Fruit fly (Drosophila melanogaster) whole organism, embryonic: ENCODE data around the gene mAChR-C.
A peak's percentile ranks its signal among the peaks of the same experiment; 100 is the strongest.

Experiments used
- Atf3 ChIP-seq: fragments of 200-800 bp; sonication (Bioruptor generic); optimal IDR thresholded peaks from 3 replicates; lab custom pipeline; 2016; ENCODE audit warnings: missing biosample characterization, missing genetic modification characterization
- CG10274 ChIP-seq: fragments of 200-800 bp; sonication (Bioruptor generic); optimal IDR thresholded peaks from 3 replicates; lab custom pipeline; 2017; ENCODE audit warnings: missing biosample characterization, mild to moderate bottlenecking, missing genetic modification characterization
- CG10431 ChIP-seq: fragments of 200-800 bp; sonication (Bioruptor generic); optimal IDR thresholded peaks from 3 replicates; lab custom pipeline; 2018; ENCODE audit warnings: missing biosample characterization, mild to moderate bottlenecking, missing genetic modification characterization
- CG10959 ChIP-seq: fragments of 200-800 bp; sonication (Bioruptor generic); IDR thresholded peaks from 2 replicates; pipeline ENCODE4 v1.3.6; 2022; ENCODE audit warnings: missing biosample characterization, missing genetic modification characterization
- CG13123 ChIP-seq: fragments of 200-800 bp; sonication (Bioruptor generic); optimal IDR thresholded peaks from 2 replicates; lab custom pipeline; 2016; ENCODE audit warnings: missing biosample characterization, missing genetic modification characterization
- CG13296 ChIP-seq: fragments of 200-800 bp; sonication (Bioruptor generic); optimal IDR thresholded peaks from 3 replicates; lab custom pipeline; 2018; ENCODE audit warnings: missing biosample characterization, mild to moderate bottlenecking, missing genetic modification characterization
- CG15011 ChIP-seq: fragments of 200-800 bp; sonication (Bioruptor generic); optimal IDR thresholded peaks from 3 replicates; lab custom pipeline; 2018; ENCODE audit warnings: missing biosample characterization, mild to moderate bottlenecking, missing genetic modification characterization
- CG1602 ChIP-seq: fragments of 200-800 bp; sonication (Bioruptor generic); optimal IDR thresholded peaks from 3 replicates; lab custom pipeline; 2016; ENCODE audit warnings: missing biosample characterization, missing genetic modification characterization
- CG16813 ChIP-seq: fragments of 200-800 bp; sonication (Bioruptor generic); IDR thresholded peaks from 3 replicates; pipeline ENCODE4 v1.3.6; 2022; ENCODE audit warnings: missing biosample characterization, missing genetic modification characterization; ENCODE audit not compliant: partially characterized antibody
- CG1792 ChIP-seq: fragments of 200-800 bp; sonication (Bioruptor generic); optimal IDR thresholded peaks from 2 replicates; lab custom pipeline; 2016; ENCODE audit warnings: missing biosample characterization, missing genetic modification characterization
- CG2202 ChIP-seq: fragments of 200-800 bp; sonication (Bioruptor generic); optimal IDR thresholded peaks from 2 replicates; lab custom pipeline; 2018; ENCODE audit warnings: missing biosample characterization, mild to moderate bottlenecking, missing genetic modification characterization
- CG3065 ChIP-seq: fragments of 200-800 bp; sonication (Bioruptor generic); optimal IDR thresholded peaks from 2 replicates; lab custom pipeline; 2016; ENCODE audit warnings: missing biosample characterization, missing genetic modification characterization
- CG3163 ChIP-seq: fragments of 200-800 bp; sonication (Bioruptor generic); optimal IDR thresholded peaks from 3 replicates; lab custom pipeline; 2016; ENCODE audit warnings: missing biosample characterization, missing genetic modification characterization
- CG33557 ChIP-seq: fragments of 200-800 bp; sonication (Bioruptor generic); optimal IDR thresholded peaks from 2 replicates; lab custom pipeline; 2019; ENCODE audit warnings: missing biosample characterization, mild to moderate bottlenecking, missing genetic modification characterization, moderate library complexity
- CG3995 ChIP-seq: fragments of 200-800 bp; sonication (Bioruptor generic); optimal IDR thresholded peaks from 3 replicates; lab custom pipeline; 2016; ENCODE audit warnings: missing biosample characterization, missing genetic modification characterization
- CG4282 ChIP-seq: fragments of 200-800 bp; sonication (Bioruptor generic); optimal IDR thresholded peaks from 2 replicates; lab custom pipeline; 2016; ENCODE audit warnings: missing biosample characterization, missing genetic modification characterization
- CG5180 ChIP-seq: fragments of 200-800 bp; sonication (Bioruptor generic); optimal IDR thresholded peaks from 3 replicates; lab custom pipeline; 2017; ENCODE audit warnings: missing biosample characterization, missing genetic modification characterization, mild to moderate bottlenecking, moderate library complexity, missing genetic modification reagents
- CG7963 ChIP-seq: fragments of 200-800 bp; sonication (Bioruptor generic); IDR thresholded peaks from 3 replicates; pipeline ENCODE4 v1.3.6; 2022; ENCODE audit warnings: missing biosample characterization, missing genetic modification characterization; ENCODE audit not compliant: partially characterized antibody
- CG9876 ChIP-seq: fragments of 200-800 bp; sonication (Bioruptor generic); optimal IDR thresholded peaks from 2 replicates; lab custom pipeline; 2016; ENCODE audit warnings: missing biosample characterization, missing genetic modification characterization
- Camta ChIP-seq: fragments of 200-800 bp; sonication (Bioruptor generic); optimal IDR thresholded peaks from 2 replicates; lab custom pipeline; 2016; ENCODE audit warnings: missing biosample characterization, missing genetic modification characterization
- CkIIα-i1 ChIP-seq: fragments of 200-800 bp; sonication (Bioruptor generic); IDR thresholded peaks from 2 replicates; pipeline ENCODE4 v1.3.6; 2022; ENCODE audit warnings: missing biosample characterization, missing genetic modification characterization
- CoRest ChIP-seq: fragments of 200-800 bp; sonication (Bioruptor generic); optimal IDR thresholded peaks from 3 replicates; lab custom pipeline; 2018; ENCODE audit warnings: missing biosample characterization, mild to moderate bottlenecking, missing genetic modification characterization, moderate library complexity
- Dip3 ChIP-seq: fragments of 200-800 bp; sonication (Bioruptor generic); optimal IDR thresholded peaks from 3 replicates; lab custom pipeline; 2016; ENCODE audit warnings: missing biosample characterization, missing genetic modification characterization
- Doc3 ChIP-seq: fragments of 200-800 bp; sonication (Bioruptor generic); IDR thresholded peaks from 3 replicates; pipeline ENCODE4 v1.3.6; 2022; ENCODE audit warnings: missing biosample characterization, missing genetic modification characterization; ENCODE audit not compliant: partially characterized antibody
- E2f1 ChIP-seq: fragments of 200-800 bp; sonication (Bioruptor generic); IDR thresholded peaks from 2 replicates; pipeline ENCODE4 v1.3.6; 2022; ENCODE audit warnings: missing biosample characterization, missing genetic modification characterization
- HLH4C ChIP-seq: fragments of 200-800 bp; sonication (Bioruptor generic); IDR thresholded peaks from 3 replicates; pipeline ENCODE4 v1.3.6; 2022; ENCODE audit warnings: missing biosample characterization, missing genetic modification characterization; ENCODE audit not compliant: partially characterized antibody
- Hey ChIP-seq: fragments of 200-800 bp; sonication (Bioruptor generic); optimal IDR thresholded peaks from 3 replicates; lab custom pipeline; 2018; ENCODE audit warnings: missing biosample characterization, mild to moderate bottlenecking, missing genetic modification characterization
- Hr3 ChIP-seq: fragments of 200-800 bp; sonication (Bioruptor generic); optimal IDR thresholded peaks from 3 replicates; lab custom pipeline; 2016; ENCODE audit warnings: missing biosample characterization, missing genetic modification characterization
- MESR4 ChIP-seq: fragments of 200-800 bp; sonication (Bioruptor generic); optimal IDR thresholded peaks from 2 replicates; lab custom pipeline; 2018; ENCODE audit warnings: missing biosample characterization, mild to moderate bottlenecking, missing genetic modification characterization, moderate library complexity
- Med ChIP-seq: fragments of 200-800 bp; sonication (Bioruptor generic); peaks from one replicate; lab custom pipeline; 2016; ENCODE audit warnings: missing biosample characterization, missing genetic modification characterization, mild to moderate bottlenecking, inconsistent platforms, moderate library complexity
- TFAM ChIP-seq: fragments of 200-800 bp; sonication (Bioruptor generic); optimal IDR thresholded peaks from 2 replicates; lab custom pipeline; 2017; ENCODE audit warnings: missing biosample characterization, missing genetic modification characterization, inconsistent platforms
- ap ChIP-seq: fragments of 200-800 bp; sonication (Bioruptor generic); IDR thresholded peaks from 2 replicates; pipeline ENCODE4 v1.3.6; 2022; ENCODE audit warnings: missing biosample characterization, missing genetic modification characterization
- ci ChIP-seq: fragments of 200-800 bp; sonication (Bioruptor generic); IDR thresholded peaks from 3 replicates; pipeline ENCODE4 v1.3.6; 2022; ENCODE audit warnings: missing biosample characterization, missing genetic modification characterization
- crp ChIP-seq, 2 experiments: fragments of 200-800 bp; sonication (Bioruptor generic); optimal IDR thresholded peaks; 2 replicates in 1 of 2; 3 replicates in 1 of 2; lab custom pipeline; 2017; ENCODE audit warnings: missing biosample characterization in 2 of 2, missing genetic modification characterization in 2 of 2, mild to moderate bottlenecking in 1 of 2, moderate library complexity in 1 of 2
- dan ChIP-seq: fragments of 200-800 bp; sonication (Bioruptor generic); IDR thresholded peaks from 2 replicates; pipeline ENCODE4 v1.3.6; 2022; ENCODE audit warnings: missing biosample characterization, missing genetic modification characterization
- fd96Cb ChIP-seq: fragments of 200-800 bp; sonication (Bioruptor generic); optimal IDR thresholded peaks from 2 replicates; lab custom pipeline; 2018; ENCODE audit warnings: missing biosample characterization, mild to moderate bottlenecking, missing genetic modification characterization, moderate library complexity
- ftz-f1 ChIP-seq: fragments of 200-800 bp; sonication (Bioruptor generic); optimal IDR thresholded peaks from 2 replicates; lab custom pipeline; 2016; ENCODE audit warnings: missing biosample characterization, missing genetic modification characterization
- gem ChIP-seq: fragments of 200-800 bp; sonication (Bioruptor generic); optimal IDR thresholded peaks from 2 replicates; lab custom pipeline; 2019; ENCODE audit warnings: missing biosample characterization, mild to moderate bottlenecking, missing genetic modification characterization, moderate library complexity
- her ChIP-seq: fragments of 200-800 bp; sonication (Bioruptor generic); optimal IDR thresholded peaks from 2 replicates; lab custom pipeline; 2016; ENCODE audit warnings: missing biosample characterization, missing genetic modification characterization
- insv ChIP-seq, 2 experiments: fragments of 200-800 bp; sonication (Bioruptor generic); optimal IDR thresholded peaks; 3 replicates each; lab custom pipeline; 2016 to 2018; ENCODE audit warnings: missing biosample characterization in 2 of 2, missing genetic modification characterization in 2 of 2
- lbe ChIP-seq: fragments of 200-800 bp; sonication (Bioruptor generic); optimal IDR thresholded peaks from 2 replicates; lab custom pipeline; 2016; ENCODE audit warnings: missing biosample characterization, mild to moderate bottlenecking, missing genetic modification characterization
- lov ChIP-seq, 2 experiments: fragments of 200-800 bp in 1 of 2; fragments of >200 bp in 1 of 2; sonication (Bioruptor generic) in 1 of 2; IDR thresholded peaks in 1 of 2; optimal IDR thresholded peaks in 1 of 2; 2 replicates in 1 of 2; 3 replicates in 1 of 2; pipeline versions ENCODE4 v1.3.6 to Lab custom; 2017 to 2022; ENCODE audit warnings: missing biosample characterization in 1 of 2, missing genetic modification characterization in 1 of 2
- luna ChIP-seq: fragments of 200-800 bp; sonication (Bioruptor generic); optimal IDR thresholded peaks from 2 replicates; lab custom pipeline; 2016; ENCODE audit warnings: missing biosample characterization, missing genetic modification characterization
- onecut ChIP-seq: fragments of 200-800 bp; sonication (Bioruptor generic); IDR thresholded peaks from 2 replicates; pipeline ENCODE4 v1.3.6; 2022; ENCODE audit warnings: missing biosample characterization, missing genetic modification characterization
- otp ChIP-seq: fragments of 200-800 bp; sonication (Bioruptor generic); IDR thresholded peaks from 3 replicates; pipeline ENCODE4, ENCODE4 v1.3.6; 2022; ENCODE audit warnings: missing biosample characterization, missing genetic modification characterization
- peb ChIP-seq: fragments of 200-800 bp; sonication (Bioruptor generic); IDR thresholded peaks from 2 replicates; pipeline ENCODE4 v1.3.6; 2022; ENCODE audit warnings: missing biosample characterization, missing genetic modification characterization
- pros ChIP-seq: fragments of 200-800 bp; sonication (Bioruptor generic); optimal IDR thresholded peaks from 3 replicates; lab custom pipeline; 2019; ENCODE audit warnings: missing biosample characterization, mild to moderate bottlenecking, missing genetic modification characterization, moderate library complexity
- ro ChIP-seq: fragments of 200-800 bp; sonication (Bioruptor generic); IDR thresholded peaks from 2 replicates; pipeline ENCODE4 v1.3.6; 2022; ENCODE audit warnings: missing biosample characterization, missing genetic modification characterization
- tgo ChIP-seq: fragments of 200-800 bp; sonication (Bioruptor generic); IDR thresholded peaks from 3 replicates; pipeline ENCODE4 v1.3.6; 2022; ENCODE audit warnings: missing biosample characterization, missing genetic modification characterization
- tio ChIP-seq: fragments of 200-800 bp; sonication (Bioruptor generic); optimal IDR thresholded peaks from 2 replicates; lab custom pipeline; 2017; ENCODE audit warnings: missing biosample characterization, missing genetic modification characterization, inconsistent platforms
- zen ChIP-seq: fragments of 200-800 bp; sonication (Bioruptor generic); optimal IDR thresholded peaks from 3 replicates; lab custom pipeline; 2018; ENCODE audit warnings: missing biosample characterization, mild to moderate bottlenecking, missing genetic modification characterization, moderate library complexity

The mAChR-C gene

dm6 chrX:6824203-6824602 lies 8.3 kb downstream of the mAChR-C start, which contains the start of gene nonC (continued):
- no peak for TF ChIP-seq Dip3 (GFP tag; lab: Kevin White, UChicago)
- TF ChIP-seq CG13296 (GFP tag; lab: Kevin White, UChicago): no peak
- no peak for TF ChIP-seq pros (GFP tag; lab: Kevin White, UChicago)
- peak; percentile 62 for TF ChIP-seq MESR4 (GFP tag; lab: Kevin White, UChicago)
- TF ChIP-seq CG2202 (tag; lab: Kevin White, UChicago): no peak
- no peak for TF ChIP-seq lov (optimal IDR thresholded peaks at IDR 0.05; lab: Kevin White, UChicago)
- no peak for TF ChIP-seq lov (GFP tag; IDR thresholded peaks at IDR 0.05; lab: Robert Waterston, UW)
- no peak for TF ChIP-seq ftz-f1 (GFP tag; lab: Kevin White, UChicago)
- TF ChIP-seq HLH4C: peak; percentile 90
- TF ChIP-seq dan (GFP tag; lab: Robert Waterston, UW): no peak
- TF ChIP-seq Doc3 (GFP tag; lab: Robert Waterston, UW): peak; percentile 84
- TF ChIP-seq crp (GFP tag; optimal IDR thresholded peaks at IDR 0.05; lab: Kevin White, UChicago): peak; percentile 37 to 86
- TF ChIP-seq luna (GFP tag; lab: Kevin White, UChicago): no peak
- no peak for TF ChIP-seq insv (GFP tag; optimal IDR thresholded peaks at IDR 0.05; lab: Kevin White, UChicago)
- TF ChIP-seq CG7963 (GFP tag; lab: Robert Waterston, UW): peak; percentile 65; the same call in 2 of the 3 replicates
- no peak for TF ChIP-seq TFAM (GFP tag; lab: Kevin White, UChicago)
- TF ChIP-seq CG3995 (GFP tag; lab: Kevin White, UChicago): no peak
- TF ChIP-seq CG16813 (GFP tag; lab: Robert Waterston, UW): peak; percentile 90
- no peak for TF ChIP-seq onecut (GFP tag; lab: Robert Waterston, UW)
- TF ChIP-seq fd96Cb (tag; lab: Kevin White, UChicago): no peak
- TF ChIP-seq tio (GFP tag; lab: Kevin White, UChicago): no peak
- no peak for TF ChIP-seq peb (GFP tag; lab: Robert Waterston, UW)
- TF ChIP-seq otp (GFP tag; lab: Robert Waterston, UW): no peak
- TF ChIP-seq CG13123 (GFP tag; lab: Kevin White, UChicago): no peak
- TF ChIP-seq tgo: no peak
- TF ChIP-seq Med (GFP tag; lab: Kevin White, UChicago): no peak
- TF ChIP-seq Camta (GFP tag; lab: Kevin White, UChicago): no peak
- TF ChIP-seq CG10959: no peak
- no peak for TF ChIP-seq ap (GFP tag; lab: Robert Waterston, UW)
- no peak for TF ChIP-seq CG9876 (GFP tag; lab: Kevin White, UChicago)
- TF ChIP-seq CG4282 (GFP tag; lab: Kevin White, UChicago): no peak
- TF ChIP-seq Hr3 (GFP tag; lab: Kevin White, UChicago): no peak
- TF ChIP-seq CG10274 (GFP tag; lab: Kevin White, UChicago): no peak
- no peak for TF ChIP-seq ro (GFP tag; lab: Robert Waterston, UW)
- no peak for TF ChIP-seq CG3065 (GFP tag; lab: Kevin White, UChicago)
- TF ChIP-seq ci (GFP tag; lab: Robert Waterston, UW): no peak
- TF ChIP-seq Hey (tag; lab: Kevin White, UChicago): no peak
- TF ChIP-seq CG10431 (GFP tag; lab: Kevin White, UChicago): no peak
- no peak for TF ChIP-seq CG3163 (GFP tag; lab: Kevin White, UChicago)
- no peak for TF ChIP-seq CoRest (tag; lab: Kevin White, UChicago)
- TF ChIP-seq CkIIα-i1 (GFP tag; lab: Robert Waterston, UW): no peak
- no peak for TF ChIP-seq CG5180 (GFP tag; lab: Kevin White, UChicago)
- TF ChIP-seq CG33557 (GFP tag; lab: Kevin White, UChicago): no peak
- no peak for TF ChIP-seq E2f1
- no peak for TF ChIP-seq her
- TF ChIP-seq lbe (GFP tag; lab: Kevin White, UChicago): no peak
- no peak for TF ChIP-seq Atf3 (GFP tag; lab: Kevin White, UChicago)
- TF ChIP-seq CG1602 (GFP tag; lab: Kevin White, UChicago): no peak
- no peak for TF ChIP-seq CG15011
- TF ChIP-seq zen (tag; lab: Kevin White, UChicago): peak; percentile 13
- no peak for TF ChIP-seq gem (tag; lab: Kevin White, UChicago)
- TF ChIP-seq CG1792 (GFP tag; lab: Kevin White, UChicago): no peak
